Fruit fly (Drosophila melanogaster) whole organism, prepupa: ENCODE results near the gene CYLD.

Source experiments
- Blimp-1 ChIP-seq: fragments of 200-800 bp; sonication (Bioruptor generic); optimal IDR thresholded peaks from 3 replicates; lab custom pipeline; 2017; ENCODE audit warnings: missing biosample characterization, missing genetic modification characterization, mild to moderate bottlenecking, moderate library complexity, missing genetic modification reagents
- CG10631 ChIP-seq: fragments of 200-800 bp; sonication (Bioruptor generic); optimal IDR thresholded peaks from 2 replicates; lab custom pipeline; 2016; ENCODE audit warnings: missing biosample characterization, missing genetic modification characterization
- CG10669 ChIP-seq: fragments of 200-800 bp; sonication (Bioruptor generic); optimal IDR thresholded peaks from 3 replicates; lab custom pipeline; 2018; ENCODE audit warnings: missing biosample characterization, mild to moderate bottlenecking, missing genetic modification characterization, moderate library complexity
- CG11294 ChIP-seq: fragments of 200-800 bp; sonication (Bioruptor generic); IDR thresholded peaks from 2 replicates; pipeline ENCODE4 v1.3.6; 2022; ENCODE audit warnings: missing biosample characterization, missing genetic modification characterization
- CG11762 ChIP-seq: fragments of 200-800 bp; sonication (Bioruptor generic); optimal IDR thresholded peaks from 3 replicates; lab custom pipeline; 2016; ENCODE audit warnings: missing biosample characterization, missing genetic modification characterization; ENCODE audit not compliant: insufficient read depth
- CG15336 ChIP-seq: fragments of 200-800 bp; sonication (Bioruptor generic); IDR thresholded peaks from 2 replicates; pipeline ENCODE4 v1.3.6; 2022; ENCODE audit warnings: missing biosample characterization, missing genetic modification characterization
- CG16779 ChIP-seq: fragments of 200-800 bp; sonication (Bioruptor generic); optimal IDR thresholded peaks from 3 replicates; lab custom pipeline; 2017; ENCODE audit warnings: missing biosample characterization, mild to moderate bottlenecking, missing genetic modification characterization
- CG3032 ChIP-seq: fragments of 200-800 bp; optimal IDR thresholded peaks from 2 replicates; lab custom pipeline; 2019; ENCODE audit warnings: missing biosample characterization, mild to moderate bottlenecking, missing genetic modification characterization, moderate library complexity
- CG31627 ChIP-seq: fragments of 200-800 bp; sonication (Bioruptor generic); optimal IDR thresholded peaks from 3 replicates; lab custom pipeline; 2016; ENCODE audit warnings: missing biosample characterization, missing genetic modification characterization
- CG32006 ChIP-seq: fragments of 200-800 bp; sonication (Bioruptor generic); optimal IDR thresholded peaks from 3 replicates; lab custom pipeline; 2017; ENCODE audit warnings: missing biosample characterization, mild to moderate bottlenecking, missing genetic modification characterization
- CG34406 ChIP-seq: fragments of 200-800 bp; sonication (Bioruptor generic); optimal IDR thresholded peaks from 3 replicates; lab custom pipeline; 2016; ENCODE audit warnings: missing biosample characterization, missing genetic modification characterization
- CG4318 ChIP-seq: fragments of 200-800 bp; sonication (Bioruptor generic); optimal IDR thresholded peaks from 3 replicates; lab custom pipeline; 2017; ENCODE audit warnings: missing biosample characterization, mild to moderate bottlenecking, missing genetic modification characterization
- CG6276 ChIP-seq: fragments of 200-800 bp; sonication (Bioruptor generic); optimal IDR thresholded peaks from 2 replicates; lab custom pipeline; 2017; ENCODE audit warnings: missing biosample characterization, mild to moderate bottlenecking, missing genetic modification characterization
- CG6792 ChIP-seq: fragments of 200-800 bp; sonication (Bioruptor generic); optimal IDR thresholded peaks from 3 replicates; lab custom pipeline; 2016; ENCODE audit warnings: missing biosample characterization, missing genetic modification characterization
- CG6854 ChIP-seq: fragments of 200-800 bp; sonication (Bioruptor generic); optimal IDR thresholded peaks from 2 replicates; lab custom pipeline; 2017; ENCODE audit warnings: missing biosample characterization, mild to moderate bottlenecking, missing genetic modification characterization
- CG7368 ChIP-seq: fragments of 200-800 bp; sonication (Bioruptor generic); optimal IDR thresholded peaks from 3 replicates; lab custom pipeline; 2016; ENCODE audit warnings: missing biosample characterization, missing genetic modification characterization
- CG8632 ChIP-seq: fragments of 200-800 bp; sonication (Bioruptor generic); optimal IDR thresholded peaks from 3 replicates; lab custom pipeline; 2016; ENCODE audit warnings: missing biosample characterization, missing genetic modification characterization
- CG9139 ChIP-seq: fragments of 200-800 bp; sonication (Bioruptor generic); optimal IDR thresholded peaks from 3 replicates; lab custom pipeline; 2017; ENCODE audit warnings: missing biosample characterization, mild to moderate bottlenecking, missing genetic modification characterization
- Eip75B ChIP-seq: fragments of 200-800 bp; sonication (Bioruptor generic); optimal IDR thresholded peaks from 3 replicates; lab custom pipeline; 2016; ENCODE audit warnings: missing biosample characterization, missing genetic modification characterization
- Eip93F ChIP-seq: fragments of 200-800 bp; sonication (Bioruptor generic); optimal IDR thresholded peaks from 2 replicates; lab custom pipeline; 2016; ENCODE audit warnings: missing biosample characterization, mild to moderate bottlenecking, missing genetic modification characterization
- Ets96B ChIP-seq: fragments of 200-800 bp; optimal IDR thresholded peaks from 2 replicates; lab custom pipeline; 2019; ENCODE audit warnings: missing biosample characterization, mild to moderate bottlenecking, missing genetic modification characterization, moderate library complexity
- Gug ChIP-seq: fragments of 200-800 bp; sonication (Bioruptor generic); IDR thresholded peaks from 2 replicates; pipeline ENCODE4 v1.3.6; 2022; ENCODE audit warnings: missing biosample characterization, missing genetic modification characterization
- Hr4 ChIP-seq: fragments of 200-800 bp; sonication (Bioruptor generic); optimal IDR thresholded peaks from 3 replicates; lab custom pipeline; 2016; ENCODE audit warnings: missing biosample characterization, missing genetic modification characterization
- Lpt ChIP-seq: fragments of 200-800 bp; sonication (Bioruptor generic); optimal IDR thresholded peaks from 3 replicates; lab custom pipeline; 2016; ENCODE audit warnings: missing biosample characterization, missing genetic modification characterization
- Met ChIP-seq: fragments of 200-800 bp; sonication (Bioruptor generic); optimal IDR thresholded peaks from 3 replicates; lab custom pipeline; 2016; ENCODE audit warnings: missing biosample characterization, missing genetic modification characterization
- Sox102F ChIP-seq: fragments of 200-800 bp; sonication (Bioruptor generic); optimal IDR thresholded peaks from 2 replicates; lab custom pipeline; 2016; ENCODE audit warnings: missing biosample characterization, mild to moderate bottlenecking, missing genetic modification characterization
- Sox14 ChIP-seq: fragments of 200-800 bp; sonication (Bioruptor generic); optimal IDR thresholded peaks from 3 replicates; lab custom pipeline; 2016; ENCODE audit warnings: missing biosample characterization, missing genetic modification characterization
- achi ChIP-seq: fragments of 200-800 bp; sonication (Bioruptor generic); optimal IDR thresholded peaks from 3 replicates; lab custom pipeline; 2016; ENCODE audit warnings: missing biosample characterization, missing genetic modification characterization
- acj6 ChIP-seq: fragments of 200-800 bp; sonication (Bioruptor generic); optimal IDR thresholded peaks from 3 replicates; lab custom pipeline; 2016; ENCODE audit warnings: missing biosample characterization, missing genetic modification characterization
- cyc ChIP-seq: fragments of 200-800 bp; sonication (Bioruptor generic); optimal IDR thresholded peaks from 3 replicates; lab custom pipeline; 2016; ENCODE audit warnings: missing biosample characterization, missing genetic modification characterization
- dac ChIP-seq: fragments of 200-800 bp; sonication (Bioruptor generic); optimal IDR thresholded peaks from 2 replicates; lab custom pipeline; 2017; ENCODE audit warnings: missing biosample characterization, mild to moderate bottlenecking, missing genetic modification characterization
- dsx ChIP-seq: fragments of 200-800 bp; optimal IDR thresholded peaks from 3 replicates; lab custom pipeline; 2019; ENCODE audit warnings: missing biosample characterization, mild to moderate bottlenecking, missing genetic modification characterization, moderate library complexity; ENCODE audit not compliant: poor library complexity, severe bottlenecking
- eg ChIP-seq: fragments of 200-800 bp; sonication (Bioruptor generic); IDR thresholded peaks from 3 replicates; pipeline ENCODE4 v1.3.6; 2022; ENCODE audit warnings: missing biosample characterization, missing genetic modification characterization
- esn ChIP-seq: fragments of 200-800 bp; sonication (Bioruptor generic); optimal IDR thresholded peaks from 2 replicates; lab custom pipeline; 2016; ENCODE audit warnings: missing biosample characterization, mild to moderate bottlenecking, missing genetic modification characterization, moderate library complexity
- fd85E ChIP-seq: fragments of 200-800 bp; sonication (Bioruptor generic); optimal IDR thresholded peaks from 3 replicates; lab custom pipeline; 2016; ENCODE audit warnings: missing biosample characterization, missing genetic modification characterization
- fkh ChIP-seq: fragments of 200-800 bp; sonication (Bioruptor generic); optimal IDR thresholded peaks from 3 replicates; lab custom pipeline; 2017; ENCODE audit warnings: missing biosample characterization, mild to moderate bottlenecking, missing genetic modification characterization, moderate library complexity
- lz ChIP-seq: fragments of 200-800 bp; sonication (Bioruptor generic); optimal IDR thresholded peaks from 3 replicates; lab custom pipeline; 2016; ENCODE audit warnings: missing biosample characterization, missing genetic modification characterization
- net ChIP-seq: fragments of 200-800 bp; sonication (Bioruptor generic); optimal IDR thresholded peaks from 3 replicates; lab custom pipeline; 2016; ENCODE audit warnings: missing biosample characterization, missing genetic modification characterization
- pdm3 ChIP-seq: fragments of 200-800 bp; sonication (Bioruptor generic); optimal IDR thresholded peaks from 3 replicates; lab custom pipeline; 2016; ENCODE audit warnings: missing biosample characterization, missing genetic modification characterization
- spab ChIP-seq: fragments of 200-800 bp; sonication (Bioruptor generic); optimal IDR thresholded peaks from 2 replicates; lab custom pipeline; 2017; ENCODE audit warnings: missing biosample characterization, mild to moderate bottlenecking, missing genetic modification characterization, missing genetic modification reagents
- ss ChIP-seq, 2 experiments: fragments of 200-800 bp; sonication (Bioruptor generic); optimal IDR thresholded peaks; 2 replicates in 1 of 2; 3 replicates in 1 of 2; lab custom pipeline; 2017 to 2018; ENCODE audit warnings: mild to moderate bottlenecking in 2 of 2, missing biosample characterization in 2 of 2, missing genetic modification characterization in 2 of 2, moderate library complexity in 1 of 2
- svp ChIP-seq: fragments of 200-800 bp; sonication (Bioruptor generic); peaks from one replicate; lab custom pipeline; 2016; ENCODE audit warnings: missing biosample characterization, missing genetic modification characterization
- topi ChIP-seq: fragments of 200-800 bp; sonication (Bioruptor generic); optimal IDR thresholded peaks from 3 replicates; lab custom pipeline; 2016; ENCODE audit warnings: missing biosample characterization, missing genetic modification characterization
- vri ChIP-seq: fragments of 200-800 bp; sonication (Bioruptor generic); optimal IDR thresholded peaks from 3 replicates; lab custom pipeline; 2016; ENCODE audit warnings: missing biosample characterization, mild to moderate bottlenecking, missing genetic modification characterization

The CYLD gene

dm6 chr2L:10299810-10300147 is at the start of gene CYLD (continued):
- peak; percentile 35 for TF ChIP-seq Lpt (GFP tag; lab: Kevin White, UChicago)
- TF ChIP-seq spab (GFP tag; lab: Kevin White, UChicago): no peak
- peak; percentile 70 for TF ChIP-seq CG3032 (tag; lab: Kevin White, UChicago)
- peak; percentile 61 for TF ChIP-seq Hr4 (GFP tag; lab: Kevin White, UChicago)
- no peak for TF ChIP-seq dsx (GFP tag; lab: Kevin White, UChicago)
- TF ChIP-seq net: no peak
- TF ChIP-seq, all 60 proteins: peak for 26

dm6 chr2L:10344029-10344606 is 44.5 kb upstream of the CYLD start, which contains the start of gene Frmd5:
TSS of gene Frmd5 (plus strand) at chr2L:10344442.
- no peak for TF ChIP-seq esn (GFP tag; lab: Kevin White, UChicago)
- no peak for TF ChIP-seq CG4318
- no peak for TF ChIP-seq cyc (GFP tag; lab: Kevin White, UChicago)
- no peak for TF ChIP-seq fd85E
- no peak for TF ChIP-seq CG6792 (GFP tag; lab: Kevin White, UChicago)
- no peak for TF ChIP-seq CG11762
- no peak for TF ChIP-seq Gug
- TF ChIP-seq lz (GFP tag; lab: Kevin White, UChicago): no peak
- no peak for TF ChIP-seq CG10631 (GFP tag; lab: Kevin White, UChicago)
- no peak for TF ChIP-seq Blimp-1
- TF ChIP-seq CG11294 (GFP tag; lab: Robert Waterston, UW): no peak

dm6 chr2L:10342471-10342870 is 42.8 kb upstream of the CYLD start, which contains the start of gene Sps2:
TSS of gene Sps2 (plus strand) at chr2L:10342594.
- no peak for TF ChIP-seq CG31627 (GFP tag; lab: Kevin White, UChicago)
- no peak for TF ChIP-seq CG32006 (GFP tag; lab: Kevin White, UChicago)
- TF ChIP-seq CG16779: no peak
- TF ChIP-seq Hr4 (GFP tag; lab: Kevin White, UChicago): no peak
- TF ChIP-seq CG34406 (GFP tag; lab: Kevin White, UChicago): no peak
- no peak for TF ChIP-seq fd85E
- no peak for TF ChIP-seq topi (GFP tag; lab: Kevin White, UChicago)
- TF ChIP-seq CG10669: no peak
- TF ChIP-seq ss (GFP tag; optimal IDR thresholded peaks at IDR 0.05; lab: Kevin White, UChicago): no peak
- TF ChIP-seq eg (GFP tag; lab: Robert Waterston, UW): no peak
- TF ChIP-seq dac (GFP tag; lab: Kevin White, UChicago): no peak
- no peak for TF ChIP-seq svp (GFP tag; lab: Kevin White, UChicago)
- TF ChIP-seq CG9139 (GFP tag; lab: Kevin White, UChicago): no peak
- TF ChIP-seq CG7368 (GFP tag; lab: Kevin White, UChicago): no peak
- no peak for TF ChIP-seq Eip93F
- TF ChIP-seq cyc (GFP tag; lab: Kevin White, UChicago): no peak
- no peak for TF ChIP-seq CG6854 (GFP tag; lab: Kevin White, UChicago)
- TF ChIP-seq CG15336: no peak
- no peak for TF ChIP-seq Met
- no peak for TF ChIP-seq vri (GFP tag; lab: Kevin White, UChicago)
- TF ChIP-seq, all 60 proteins: peak for 0

- TF ChIP-seq Hr4 (GFP tag; lab: Kevin White, UChicago): peak; percentile 16
- peak; percentile 38 for TF ChIP-seq Eip75B (GFP tag; lab: Kevin White, UChicago)
- TF ChIP-seq Sox102F (GFP tag; lab: Kevin White, UChicago): peak; percentile 50
- no peak for TF ChIP-seq CG11294 (GFP tag; lab: Robert Waterston, UW)
- peak; percentile 13 for TF ChIP-seq Met
- peak; percentile 27 for TF ChIP-seq dsx (GFP tag; lab: Kevin White, UChicago)
- TF ChIP-seq Gug: no peak
- peak; percentile 35 for TF ChIP-seq vri (GFP tag; lab: Kevin White, UChicago)
- peak; percentile 10 for TF ChIP-seq CG10631 (GFP tag; lab: Kevin White, UChicago)
- TF ChIP-seq Blimp-1: no peak
- no peak for TF ChIP-seq fd85E
- TF ChIP-seq achi (GFP tag; lab: Kevin White, UChicago): peak; percentile 95
- TF ChIP-seq fkh (GFP tag; lab: Kevin White, UChicago): no peak
- TF ChIP-seq spab (GFP tag; lab: Kevin White, UChicago): no peak
- TF ChIP-seq acj6: peak; percentile 3
- TF ChIP-seq CG10669: no peak
- TF ChIP-seq Sox14 (GFP tag; lab: Kevin White, UChicago): peak; percentile 3
- TF ChIP-seq CG6792 (GFP tag; lab: Kevin White, UChicago): no peak
- peak; percentile 17 for TF ChIP-seq Eip93F
- peak; percentile 23 for TF ChIP-seq pdm3 (GFP tag; lab: Kevin White, UChicago)
- peak; percentile 25 for TF ChIP-seq CG8632 (GFP tag; lab: Kevin White, UChicago)
- peak; percentile 26 for TF ChIP-seq Ets96B (tag; lab: Kevin White, UChicago)
- no peak for TF ChIP-seq CG6276 (GFP tag; lab: Kevin White, UChicago)
- TF ChIP-seq esn (GFP tag; lab: Kevin White, UChicago): peak; percentile 29
- TF ChIP-seq svp (GFP tag; lab: Kevin White, UChicago): peak; percentile 58
Observed at dm6 chr2L:10341405-10341804, 41.8 kb upstream of the CYLD start, which contains the start of gene CG31715. TSS of gene CG31715 (plus strand) at chr2L:10341616.
